Fruit fly (Drosophila melanogaster): ENCODE data around the gene CG31323.

Gene CG31323

DNA sequence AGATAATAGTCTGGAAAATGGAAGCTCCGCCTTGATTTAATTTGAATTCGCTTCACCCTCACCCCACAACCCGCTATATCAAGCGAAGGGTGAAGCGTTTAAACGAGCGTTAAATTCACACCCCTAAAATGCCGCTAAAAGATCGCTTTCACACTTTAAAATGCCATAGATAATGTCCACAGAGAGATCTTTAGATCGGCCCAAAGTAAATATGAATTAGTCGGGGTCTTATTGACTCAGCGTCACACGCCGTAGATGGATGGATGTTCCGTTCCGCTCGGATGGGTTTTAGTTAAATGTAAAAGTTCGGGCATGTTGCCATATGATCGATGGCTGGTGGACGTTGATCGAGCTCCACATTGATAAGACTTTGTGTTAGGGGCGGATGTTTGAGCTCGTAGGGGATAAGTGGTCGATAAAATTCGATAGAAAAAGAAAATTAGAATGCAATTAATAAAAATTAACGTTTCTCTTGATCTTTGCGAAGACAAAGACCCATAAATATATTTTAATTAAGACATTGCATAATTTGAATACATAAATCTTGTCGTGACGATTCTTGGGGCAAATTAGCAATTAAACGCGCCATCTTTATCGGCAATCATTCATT is 57.5 kb downstream of the CG31323 start (continued):
- TF ChIP-seq ERR (GFP tag; optimal IDR thresholded peaks at IDR 0.05) (peak; percentile 78), CG15514 (GFP tag; optimal IDR thresholded peaks at IDR 0.05) (peak; percentile 73), CHES-1-like (GFP tag; optimal IDR thresholded peaks at IDR 0.05) (peak; percentile 90), Aef1 (GFP tag; IDR thresholded peaks at IDR 0.05) (no peak), CG2202 (tag; optimal IDR thresholded peaks at IDR 0.05) (peak; percentile 92), CG8478 (optimal IDR thresholded peaks at IDR 0.05) (no peak), p53 (GFP tag; optimal IDR thresholded peaks at IDR 0.05) (peak; percentile 80), tap (tag; optimal IDR thresholded peaks at IDR 0.05) (peak; percentile 72), CG17912 (GFP tag; optimal IDR thresholded peaks at IDR 0.05) (peak; percentile 87), Nf-YB (GFP tag; optimal IDR thresholded peaks at IDR 0.05) (peak; percentile 54), CG4617 (GFP tag; optimal IDR thresholded peaks at IDR 0.05; ENCODE audit: borderline replicate concordance) (peak; percentile 7), z (GFP tag; IDR thresholded peaks at IDR 0.05) (peak; percentile 77; the same call in 2 of the 3 replicates), Ssrp (tag; optimal IDR thresholded peaks at IDR 0.05) (no peak), da (GFP tag; optimal IDR thresholded peaks at IDR 0.05) (peak; percentile 71), Rfx (GFP tag; IDR thresholded peaks at IDR 0.05) (peak; percentile 86), crc (GFP tag; optimal IDR thresholded peaks at IDR 0.05) (peak; percentile 75), CG10267 (tag; optimal IDR thresholded peaks at IDR 0.05) (no peak), nerfin-1 (tag; optimal IDR thresholded peaks at IDR 0.05) (peak; percentile 77), repo (GFP tag; optimal IDR thresholded peaks at IDR 0.05) (peak; percentile 90), Stat92E (GFP tag; optimal IDR thresholded peaks at IDR 0.05) (no peak), grn (GFP tag; optimal IDR thresholded peaks at IDR 0.05) (peak; percentile 95), luna (GFP tag; optimal IDR thresholded peaks at IDR 0.05) (peak; percentile 29), trem (tag; optimal IDR thresholded peaks at IDR 0.05) (peak; percentile 17), CG10462 (GFP tag; optimal IDR thresholded peaks at IDR 0.05) (peak; percentile 54), chinmo (GFP tag; IDR thresholded peaks at IDR 0.05; ENCODE audit: partially characterized antibody) (no peak), peb (GFP tag; IDR thresholded peaks at IDR 0.05) (peak; percentile 72), ranshi (GFP tag; IDR thresholded peaks at IDR 0.05) (peak; percentile 70; the same call in 1 of the 2 replicates), pros (GFP tag; optimal IDR thresholded peaks at IDR 0.05) (no peak), ac (GFP tag; optimal IDR thresholded peaks at IDR 0.05) (no peak), sens-2 (GFP tag; IDR thresholded peaks at IDR 0.05) (peak; percentile 67), fu2 (GFP tag; optimal IDR thresholded peaks at IDR 0.05) (peak; percentile 49), BEAF-32 (GFP tag; optimal IDR thresholded peaks at IDR 0.05) (no peak), CG31224 (GFP tag; IDR thresholded peaks at IDR 0.05) (peak; percentile 55), ken (GFP tag; IDR thresholded peaks at IDR 0.05) (peak; percentile 77), CG6254 (GFP tag; optimal IDR thresholded peaks at IDR 0.05) (peak; percentile 85), ab (GFP tag; optimal IDR thresholded peaks at IDR 0.05) (no peak), B-H1 (GFP tag; IDR thresholded peaks at IDR 0.05) (peak; percentile 74), salm (tag; optimal IDR thresholded peaks at IDR 0.05) (peak; percentile 67), CG11398 (GFP tag; optimal IDR thresholded peaks at IDR 0.05) (peak; percentile 90), slbo (GFP tag; IDR thresholded peaks at IDR 0.05) (peak; percentile 79), Dip3 (GFP tag; optimal IDR thresholded peaks at IDR 0.05) (peak; percentile 86), CG32767 (GFP tag; IDR thresholded peaks at IDR 0.05) (peak; percentile 69), odd (GFP tag; optimal IDR thresholded peaks at IDR 0.05) (peak; percentile 87), Trl (optimal IDR thresholded peaks at IDR 0.05) (no peak), Trl (GFP tag; optimal IDR thresholded peaks at IDR 0.05) (peak; percentile 95), Pdp1 (GFP tag; optimal IDR thresholded peaks at IDR 0.05) (peak; percentile 69 to 78), zfh1 (GFP tag; IDR thresholded peaks at IDR 0.05) (peak; percentile 84), CG34422 (GFP tag; IDR thresholded peaks at IDR 0.05) (peak; percentile 44; the same call in 1 of the 3 replicates), H15 (GFP tag; IDR thresholded peaks at IDR 0.05) (peak; percentile 79), tgo (GFP tag; IDR thresholded peaks at IDR 0.05) (peak; percentile 49; the same call in 2 of the 3 replicates), schlank (tag; optimal IDR thresholded peaks at IDR 0.05) (peak; percentile 94)
